Fruit fly (Drosophila melanogaster) whole organism, adult: ENCODE results near the gene CG11686.

Experiments used
- CG12768 ChIP-seq: fragments of 200-800 bp; sonication (Bioruptor generic); optimal IDR thresholded peaks from 2 replicates; lab custom pipeline; 2017; ENCODE audit warnings: missing biosample characterization, missing genetic modification characterization, mild to moderate bottlenecking, moderate library complexity, missing genetic modification reagents
- CG1620 ChIP-seq: fragments of 200-800 bp; sonication (Bioruptor generic); optimal IDR thresholded peaks from 2 replicates; lab custom pipeline; 2016; ENCODE audit warnings: missing biosample characterization, missing genetic modification characterization
- CG33017 ChIP-seq: fragments of 200-800 bp; sonication (Bioruptor generic); optimal IDR thresholded peaks from 2 replicates; lab custom pipeline; 2018; ENCODE audit warnings: missing biosample characterization, mild to moderate bottlenecking, missing genetic modification characterization, moderate library complexity
- CG7101 ChIP-seq: fragments of 200-800 bp; sonication (Bioruptor generic); optimal IDR thresholded peaks from 2 replicates; lab custom pipeline; 2018; ENCODE audit warnings: missing biosample characterization, mild to moderate bottlenecking, missing genetic modification characterization, moderate library complexity
- bab1 ChIP-seq: fragments of 200-800 bp; sonication (Bioruptor generic); optimal IDR thresholded peaks from 3 replicates; lab custom pipeline; 2019; ENCODE audit warnings: missing biosample characterization, mild to moderate bottlenecking, missing genetic modification characterization, moderate library complexity
- kay ChIP-seq: fragments of 200-800 bp; sonication (Bioruptor generic); peaks from one replicate; lab custom pipeline; 2016; ENCODE audit warnings: missing biosample characterization, missing genetic modification characterization, borderline replicate concordance
- ovo ChIP-seq: fragments of 200-800 bp; sonication (Bioruptor generic); optimal IDR thresholded peaks from 2 replicates; lab custom pipeline; 2016; ENCODE audit warnings: missing biosample characterization, missing genetic modification characterization
- pad ChIP-seq: fragments of 200-800 bp; sonication (Bioruptor generic); optimal IDR thresholded peaks from 3 replicates; lab custom pipeline; 2017; ENCODE audit warnings: missing biosample characterization, missing genetic modification characterization, mild to moderate bottlenecking, moderate library complexity, missing genetic modification reagents
- toe ChIP-seq: fragments of 200-800 bp; sonication (Bioruptor generic); optimal IDR thresholded peaks from 2 replicates; lab custom pipeline; 2016; ENCODE audit warnings: missing biosample characterization, missing genetic modification characterization

- no peak for TF ChIP-seq CG7101 (tag; lab: Kevin White, UChicago)
- no peak for TF ChIP-seq toe (GFP tag; lab: Kevin White, UChicago)
- TF ChIP-seq CG12768: no peak
- no peak for TF ChIP-seq pad (GFP tag; lab: Kevin White, UChicago)
- TF ChIP-seq CG1620 (GFP tag; lab: Kevin White, UChicago): no peak
- no peak for TF ChIP-seq ovo
- no peak for TF ChIP-seq CG33017 (tag; lab: Kevin White, UChicago)
- peak; percentile 54 for TF ChIP-seq bab1 (GFP tag; lab: Kevin White, UChicago)
- no peak for TF ChIP-seq kay (GFP tag; lab: Kevin White, UChicago)
Observed at dm6 chr3R:13309133-13309711, 49.1 kb downstream of the CG11686 start.
